Worm (Caenorhabditis elegans) whole organism, L1 larva: Measurements from ENCODE around the gene F10E7.6.

Source experiments
- C34B4.2 ChIP-seq: sonication (generic microtip); optimal IDR thresholded peaks from 2 replicates; lab custom pipeline; 2017; ENCODE audit warnings: mild to moderate bottlenecking, missing genetic modification characterization, missing compliant biosample characterization
- F16B12.6 ChIP-seq: fragments of 150-350 bp; optimal IDR thresholded peaks from 2 replicates; lab custom pipeline; 2014; ENCODE audit warnings: missing biosample characterization, missing genetic modification characterization
- alr-1 ChIP-seq: fragments of 200-800 bp; sonication (Bioruptor generic); optimal IDR thresholded peaks from 2 replicates; lab custom pipeline; 2018; ENCODE audit warnings: borderline replicate concordance, mild to moderate bottlenecking, missing genetic modification characterization, missing compliant biosample characterization
- aly-2 ChIP-seq: fragments of 150-350 bp; optimal IDR thresholded peaks from 2 replicates; lab custom pipeline; 2014; ENCODE audit warnings: missing biosample characterization, missing genetic modification characterization
- ama-1 ChIP-seq: fragments of 150-350 bp; optimal IDR thresholded peaks from 2 replicates; lab custom pipeline; 2014
- ceh-63 ChIP-seq: fragments of 200-800 bp; sonication (Bioruptor generic); optimal IDR thresholded peaks from 2 replicates; lab custom pipeline; 2018; ENCODE audit warnings: mild to moderate bottlenecking, missing genetic modification characterization, missing compliant biosample characterization
- ceh-82 ChIP-seq, 3 experiments: fragments of 150-350 bp in 1 of 3; sonication (generic microtip) in 2 of 3; optimal IDR thresholded peaks; 2 replicates each; lab custom pipeline; 2014 to 2017; ENCODE audit warnings: missing biosample characterization in 3 of 3, missing genetic modification characterization in 3 of 3
- ceh-88 ChIP-seq: fragments of 200-800 bp; sonication (Bioruptor generic); IDR thresholded peaks from 2 replicates; pipeline ENCODE4 v1.3.6; 2022; ENCODE audit warnings: missing genetic modification characterization, missing compliant biosample characterization
- dsc-1 ChIP-seq: sonication (generic microtip); optimal IDR thresholded peaks from 2 replicates; lab custom pipeline; 2016; ENCODE audit warnings: mild to moderate bottlenecking, missing genetic modification characterization, missing compliant biosample characterization
- efl-1 ChIP-seq, 4 experiments: fragments of 150-350 bp; optimal IDR thresholded peaks in 3 of 4; peaks in 1 of 4; 1 replicate in 1 of 4; 2 replicates in 3 of 4; lab custom pipeline; 2014; ENCODE audit warnings: missing biosample characterization in 2 of 4, missing genetic modification characterization in 2 of 4, missing genetic modification reagents in 2 of 4
- efl-3 ChIP-seq: fragments of 200-800 bp; sonication (Bioruptor generic); optimal IDR thresholded peaks from 2 replicates; lab custom pipeline; 2018; ENCODE audit warnings: mild to moderate bottlenecking, missing genetic modification characterization, missing compliant biosample characterization
- egl-27 ChIP-seq, 2 experiments: fragments of 150-350 bp in 1 of 2; sonication (generic microtip); optimal IDR thresholded peaks; 3 replicates each; lab custom pipeline; 2017 to 2018; ENCODE audit warnings: missing biosample characterization in 2 of 2, missing genetic modification characterization in 2 of 2, missing genetic modification reagents in 2 of 2
- ets-5 ChIP-seq: fragments of 200-800 bp; sonication (Bioruptor generic); IDR thresholded peaks from 2 replicates; pipeline ENCODE4 v1.3.6; 2022; ENCODE audit warnings: missing genetic modification characterization, missing compliant biosample characterization
- fkh-10 ChIP-seq: sonication (generic microtip); optimal IDR thresholded peaks from 2 replicates; lab custom pipeline; 2017; ENCODE audit warnings: missing biosample characterization, missing genetic modification reagents, missing genetic modification characterization
- fkh-4 ChIP-seq: sonication (generic microtip); optimal IDR thresholded peaks from 2 replicates; lab custom pipeline; 2016; ENCODE audit warnings: missing compliant biosample characterization, missing genetic modification characterization, borderline replicate concordance
- fkh-8 ChIP-seq: sonication (generic microtip); optimal IDR thresholded peaks from 2 replicates; lab custom pipeline; 2016; ENCODE audit warnings: mild to moderate bottlenecking, missing genetic modification characterization, missing compliant biosample characterization
- grh-1 ChIP-seq: fragments of 200-800 bp; sonication (Bioruptor generic); IDR thresholded peaks from 2 replicates; pipeline ENCODE4 v1.3.6; 2022; ENCODE audit warnings: missing genetic modification reagents, missing genetic modification characterization, missing compliant biosample characterization
- hlh-4 ChIP-seq: sonication (generic microtip); optimal IDR thresholded peaks from 2 replicates; lab custom pipeline; 2016; ENCODE audit warnings: mild to moderate bottlenecking, missing genetic modification characterization, missing compliant biosample characterization
- hpl-2 ChIP-seq: fragments of 150-350 bp; optimal IDR thresholded peaks from 2 replicates; lab custom pipeline; 2014; ENCODE audit warnings: missing biosample characterization, missing genetic modification reagents, missing genetic modification characterization
- isw-1 ChIP-seq: fragments of 200-800 bp; sonication (Bioruptor generic); IDR thresholded peaks from 2 replicates; pipeline ENCODE4 v1.3.6; 2022; ENCODE audit warnings: missing genetic modification characterization, missing compliant biosample characterization
- jun-1 ChIP-seq: fragments of 150-350 bp; optimal IDR thresholded peaks from 2 replicates; lab custom pipeline; 2014; ENCODE audit warnings: missing biosample characterization, missing genetic modification reagents, missing genetic modification characterization
- lin-13 ChIP-seq: fragments of 150-350 bp; optimal IDR thresholded peaks from 2 replicates; lab custom pipeline; 2014; ENCODE audit warnings: missing biosample characterization, missing genetic modification reagents, missing genetic modification characterization
- lin-14 ChIP-seq: fragments of 200-800 bp; sonication (Bioruptor generic); optimal IDR thresholded peaks from 2 replicates; lab custom pipeline; 2018; ENCODE audit warnings: mild to moderate bottlenecking, missing genetic modification characterization, moderate library complexity, missing compliant biosample characterization
- lin-35 ChIP-seq, 2 experiments: fragments of 150-350 bp; optimal IDR thresholded peaks; 2 replicates each; lab custom pipeline; 2014; ENCODE audit warnings: missing biosample characterization in 2 of 2, missing genetic modification characterization in 2 of 2, missing genetic modification reagents in 2 of 2
- lir-3 ChIP-seq: sonication (generic microtip); optimal IDR thresholded peaks from 2 replicates; lab custom pipeline; 2016; ENCODE audit warnings: mild to moderate bottlenecking, missing genetic modification characterization, moderate library complexity, missing compliant biosample characterization; ENCODE audit not compliant: poor library complexity
- lsy-2 ChIP-seq, 2 experiments: fragments of 150-350 bp; optimal IDR thresholded peaks; 2 replicates each; lab custom pipeline; 2014; ENCODE audit warnings: missing biosample characterization in 2 of 2, missing genetic modification characterization in 2 of 2
- mdl-1 ChIP-seq, 2 experiments: fragments of 150-350 bp; optimal IDR thresholded peaks; 2 replicates each; lab custom pipeline; 2014 to 2017; ENCODE audit warnings: missing biosample characterization in 2 of 2, missing genetic modification characterization in 2 of 2, inconsistent platforms in 1 of 2
- mef-2 ChIP-seq: fragments of 150-350 bp; optimal IDR thresholded peaks from 2 replicates; lab custom pipeline; 2014; ENCODE audit warnings: missing biosample characterization, missing genetic modification characterization
- mep-1 ChIP-seq: fragments of 150-350 bp; optimal IDR thresholded peaks from 2 replicates; lab custom pipeline; 2014; ENCODE audit warnings: missing biosample characterization, missing genetic modification characterization
- nhr-11 ChIP-seq: fragments of 150-350 bp; optimal IDR thresholded peaks from 2 replicates; lab custom pipeline; 2014; ENCODE audit warnings: missing biosample characterization, missing genetic modification characterization
- nhr-20 ChIP-seq: sonication (generic microtip); optimal IDR thresholded peaks from 2 replicates; lab custom pipeline; 2016; ENCODE audit warnings: mild to moderate bottlenecking, missing genetic modification characterization, missing compliant biosample characterization
- nhr-47 ChIP-seq: sonication (generic microtip); optimal IDR thresholded peaks from 2 replicates; lab custom pipeline; 2016; ENCODE audit warnings: mild to moderate bottlenecking, missing genetic modification characterization, moderate library complexity, missing compliant biosample characterization
- nhr-71 ChIP-seq: sonication (generic microtip); optimal IDR thresholded peaks from 2 replicates; lab custom pipeline; 2016; ENCODE audit warnings: mild to moderate bottlenecking, missing genetic modification characterization, moderate library complexity, missing compliant biosample characterization
- nhr-76 ChIP-seq: sonication (generic microtip); optimal IDR thresholded peaks from 2 replicates; lab custom pipeline; 2017; ENCODE audit warnings: missing biosample characterization, missing genetic modification characterization
- nhr-77 ChIP-seq: fragments of 150-350 bp; optimal IDR thresholded peaks from 2 replicates; lab custom pipeline; 2014; ENCODE audit warnings: missing biosample characterization, missing genetic modification characterization
- pag-3 ChIP-seq: sonication (generic microtip); optimal IDR thresholded peaks from 2 replicates; lab custom pipeline; 2017; ENCODE audit warnings: missing genetic modification characterization, mild to moderate bottlenecking, missing compliant biosample characterization, antibody characterized with exemption, borderline replicate concordance; ENCODE audit not compliant: insufficient read depth
- pax-3 ChIP-seq: fragments of 200-800 bp; sonication (Bioruptor generic); optimal IDR thresholded peaks from 2 replicates; lab custom pipeline; 2018; ENCODE audit warnings: mild to moderate bottlenecking, missing genetic modification characterization, moderate library complexity, missing compliant biosample characterization
- pqm-1 ChIP-seq: sonication (generic microtip); optimal IDR thresholded peaks from 3 replicates; lab custom pipeline; 2017; ENCODE audit warnings: missing biosample characterization, missing genetic modification characterization
- rnt-1 ChIP-seq: sonication (generic microtip); optimal IDR thresholded peaks from 2 replicates; lab custom pipeline; 2016; ENCODE audit warnings: mild to moderate bottlenecking, missing genetic modification characterization, moderate library complexity, missing compliant biosample characterization
- snpc-4 ChIP-seq: fragments of 150-350 bp; optimal IDR thresholded peaks from 2 replicates; lab custom pipeline; 2014; ENCODE audit warnings: missing biosample characterization, missing genetic modification characterization
- sox-4 ChIP-seq: sonication (generic microtip); optimal IDR thresholded peaks from 2 replicates; lab custom pipeline; 2016; ENCODE audit warnings: missing genetic modification characterization, missing compliant biosample characterization
- sptf-1 ChIP-seq: fragments of 150-350 bp; optimal IDR thresholded peaks from 2 replicates; lab custom pipeline; 2014; ENCODE audit warnings: missing biosample characterization, missing genetic modification characterization
- swsn-7 ChIP-seq: sonication (generic microtip); optimal IDR thresholded peaks from 2 replicates; lab custom pipeline; 2016; ENCODE audit warnings: missing genetic modification characterization, missing compliant biosample characterization
- tbx-2 ChIP-seq: sonication (generic microtip); optimal IDR thresholded peaks from 2 replicates; lab custom pipeline; 2016; ENCODE audit warnings: missing genetic modification characterization, missing compliant biosample characterization
- unc-130 ChIP-seq: fragments of 150-350 bp; optimal IDR thresholded peaks from 2 replicates; lab custom pipeline; 2017; ENCODE audit warnings: missing biosample characterization, missing genetic modification characterization, inconsistent platforms
- unc-86 ChIP-seq: sonication (generic microtip); optimal IDR thresholded peaks from 2 replicates; lab custom pipeline; 2016; ENCODE audit warnings: missing genetic modification characterization, missing compliant biosample characterization
- xbp-1 ChIP-seq: sonication (generic microtip); optimal IDR thresholded peaks from 2 replicates; lab custom pipeline; 2016; ENCODE audit warnings: missing genetic modification characterization, missing compliant biosample characterization
- zag-1 ChIP-seq: fragments of 150-350 bp; optimal IDR thresholded peaks from 2 replicates; lab custom pipeline; 2014; ENCODE audit warnings: missing biosample characterization, missing genetic modification characterization
- ztf-4 ChIP-seq: fragments of 150-350 bp; optimal IDR thresholded peaks from 2 replicates; lab custom pipeline; 2014; ENCODE audit warnings: missing biosample characterization, missing genetic modification characterization

The F10E7.6 gene

ce11 chrII:7111012-7111656, 1.7 kb upstream of the F10E7.6 start:
- TF ChIP-seq ceh-88 (GFP tag; lab: Robert Waterston, UW): no peak
- TF ChIP-seq lin-14 (GFP tag; lab: Kevin White, UChicago): peak; percentile 67
- peak; percentile 34 for TF ChIP-seq fkh-8 (tag; lab: Kevin White, UChicago)
- no peak for TF ChIP-seq ztf-4 (tag; lab: Kevin White, UChicago)
- TF ChIP-seq tbx-2 (tag; lab: Kevin White, UChicago): no peak
- peak in 1 of 2 experiments; percentile 56 for TF ChIP-seq lsy-2 (tag; optimal IDR thresholded peaks at IDR 0.05; lab: Kevin White, UChicago)
- no peak for TF ChIP-seq pag-3 (tag; lab: Kevin White, UChicago)
- no peak for TF ChIP-seq unc-86 (tag; lab: Kevin White, UChicago)
- TF ChIP-seq F16B12.6 (tag; lab: Kevin White, UChicago): peak; percentile 13
- TF ChIP-seq nhr-71 (tag; lab: Kevin White, UChicago): peak; percentile 12
- no peak for TF ChIP-seq grh-1 (GFP tag; lab: Robert Waterston, UW)
- TF ChIP-seq ceh-82 (tag; optimal IDR thresholded peaks at IDR 0.05; lab: Kevin White, UChicago): peak in 2 of 3 experiments; percentile 20 to 44
- TF ChIP-seq isw-1: peak; percentile 18; the same call in 1 of the 2 replicates
- TF ChIP-seq fkh-10 (GFP tag; lab: Kevin White, UChicago): peak; percentile 71
- TF ChIP-seq efl-3 (GFP tag; lab: Kevin White, UChicago): no peak
- peak in 1 of 2 experiments; percentile 5 for TF ChIP-seq efl-1 (optimal IDR thresholded peaks at IDR 0.05; lab: Kevin White, UChicago)
- no peak for TF ChIP-seq efl-1 (GFP tag; optimal IDR thresholded peaks at IDR 0.05 in 1 of 2; lab: Kevin White, UChicago)
- TF ChIP-seq dsc-1 (tag; lab: Kevin White, UChicago): no peak
- TF ChIP-seq, all 84 proteins: peak for 9

- TF ChIP-seq nhr-47 (tag; lab: Kevin White, UChicago): peak; percentile 55
- TF ChIP-seq ama-1 (lab: Kevin White, UChicago): no peak
- TF ChIP-seq lin-14 (GFP tag; lab: Kevin White, UChicago): no peak
- no peak for TF ChIP-seq hpl-2 (GFP tag; lab: Kevin White, UChicago)
- TF ChIP-seq swsn-7 (tag; lab: Kevin White, UChicago): peak; percentile 34
- TF ChIP-seq nhr-11: no peak
- TF ChIP-seq lin-13 (GFP tag; lab: Kevin White, UChicago): no peak
- TF ChIP-seq sptf-1 (tag; lab: Kevin White, UChicago): no peak
- no peak for TF ChIP-seq pqm-1 (tag; lab: Kevin White, UChicago)
- TF ChIP-seq ceh-82 (tag; optimal IDR thresholded peaks at IDR 0.05; lab: Kevin White, UChicago): peak; percentile 44 to 58 (median 44)
- TF ChIP-seq jun-1: peak; percentile 30
- TF ChIP-seq lin-35 (GFP tag; optimal IDR thresholded peaks at IDR 0.05; lab: Kevin White, UChicago): peak; percentile 51 to 68
- TF ChIP-seq nhr-71 (tag; lab: Kevin White, UChicago): peak; percentile 53
- no peak for TF ChIP-seq pax-3 (tag; lab: Kevin White, UChicago)
- TF ChIP-seq xbp-1 (tag; lab: Kevin White, UChicago): peak; percentile 44
- TF ChIP-seq efl-1 (optimal IDR thresholded peaks at IDR 0.05; lab: Kevin White, UChicago): peak; percentile 59 to 69
- peak; percentile 66 to 95 for TF ChIP-seq efl-1 (GFP tag; optimal IDR thresholded peaks at IDR 0.05 in 1 of 2; lab: Kevin White, UChicago)
- peak; percentile 23 for TF ChIP-seq snpc-4
- TF ChIP-seq lir-3 (tag; lab: Kevin White, UChicago): no peak
- no peak for TF ChIP-seq zag-1 (tag; lab: Kevin White, UChicago)
- no peak for TF ChIP-seq nhr-77 (tag; lab: Kevin White, UChicago)
- TF ChIP-seq nhr-20 (tag; lab: Kevin White, UChicago): peak; percentile 15
- TF ChIP-seq sox-4: no peak
- no peak for TF ChIP-seq hlh-4
- TF ChIP-seq nhr-76 (tag; lab: Kevin White, UChicago): no peak
- TF ChIP-seq mep-1 (tag; lab: Kevin White, UChicago): peak; percentile 83
- no peak for TF ChIP-seq egl-27 (tag; optimal IDR thresholded peaks at IDR 0.05; lab: Kevin White, UChicago)
- peak; percentile 40 for TF ChIP-seq unc-130
- TF ChIP-seq alr-1 (tag; lab: Kevin White, UChicago): no peak
- peak; percentile 40 for TF ChIP-seq aly-2 (tag; lab: Kevin White, UChicago)
- TF ChIP-seq mdl-1 (tag; optimal IDR thresholded peaks at IDR 0.05; lab: Kevin White, UChicago): peak in 1 of 2 experiments; percentile 36
- no peak for TF ChIP-seq ets-5 (GFP tag; lab: Robert Waterston, UW)
- TF ChIP-seq C34B4.2 (tag; lab: Kevin White, UChicago): no peak
- TF ChIP-seq isw-1: peak; percentile 35; the same call in 1 of the 2 replicates
- no peak for TF ChIP-seq mef-2 (tag; lab: Kevin White, UChicago)
- TF ChIP-seq ceh-63 (GFP tag; lab: Kevin White, UChicago): no peak
- peak; percentile 53 for TF ChIP-seq rnt-1 (tag; lab: Kevin White, UChicago)
- TF ChIP-seq fkh-4: no peak
Observed at ce11 chrII:7111657-7112049, 1.2 kb upstream of the F10E7.6 start, which contains the start of gene F10E7.5. Gene F10E7.5, plus strand, starts transcription at chrII:7111978.
